Worm (Caenorhabditis elegans): Measurements from ENCODE around the gene F38B2.2.

DNA sequence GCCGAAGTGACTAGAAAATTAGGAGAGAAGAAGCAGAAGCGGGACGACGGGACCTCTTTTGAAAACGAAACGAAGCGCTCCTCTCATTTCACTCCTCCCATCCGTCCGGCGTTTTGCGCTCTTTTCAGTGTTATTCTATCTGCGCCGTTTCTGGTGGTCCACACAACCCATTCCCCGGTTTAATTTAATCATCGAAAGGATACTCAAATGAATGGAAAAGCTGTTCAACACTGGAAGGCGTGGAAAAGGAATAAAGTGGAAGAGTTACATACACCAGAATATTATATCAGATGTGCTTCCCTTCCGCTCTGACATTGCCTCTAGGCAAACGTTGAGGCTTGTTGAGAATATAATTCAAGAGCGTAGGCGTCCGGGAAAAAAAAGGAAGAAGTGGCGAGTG, 34.1 kb downstream of the F38B2.2 start:
- TF ChIP-seq flt-1 (GFP tag; IDR thresholded peaks at IDR 0.05) (no peak), med-1 (GFP tag; optimal IDR thresholded peaks at IDR 0.05; ENCODE audit: insufficient read depth) (no peak), klf-2 (GFP tag; conservative IDR thresholded peaks at IDR 0.05) (no peak), tab-1 (GFP tag; IDR thresholded peaks at IDR 0.05) (no peak), ref-1 (GFP tag; conservative IDR thresholded peaks at IDR 0.05) (no peak), T22C8.4 (GFP tag; IDR thresholded peaks at IDR 0.05) (no peak), cog-1 (tag; optimal IDR thresholded peaks at IDR 0.05) (no peak), ztf-23 (GFP tag; IDR thresholded peaks at IDR 0.05) (0 out of 2 replicates have a peak, but pooled peaks have one; percentile 41)

Data from whole organism, midembryonic.